Fruit fly (Drosophila melanogaster) whole organism, wandering third instar larva: ENCODE data around the gene Ctu2.

Experiments
- Abd-B ChIP-seq: fragments of >200 bp; optimal IDR thresholded peaks from 2 replicates; lab custom pipeline; 2017; ENCODE audit warnings: missing biosample characterization, missing genetic modification characterization
- CG32264 ChIP-seq: fragments of 200-800 bp; sonication (Bioruptor generic); optimal IDR thresholded peaks from 2 replicates; lab custom pipeline; 2016; ENCODE audit warnings: missing biosample characterization, missing genetic modification characterization
- CG9705 ChIP-seq: fragments of 200-800 bp; sonication (Bioruptor generic); optimal IDR thresholded peaks from 2 replicates; lab custom pipeline; 2018; ENCODE audit warnings: missing biosample characterization, mild to moderate bottlenecking, missing genetic modification characterization
- CrebA ChIP-seq: fragments of 200-800 bp; sonication (Bioruptor generic); optimal IDR thresholded peaks from 2 replicates; lab custom pipeline; 2016; ENCODE audit warnings: missing biosample characterization, mild to moderate bottlenecking, missing genetic modification characterization, borderline replicate concordance
- Dfd ChIP-seq: fragments of >200 bp; optimal IDR thresholded peaks from 2 replicates; lab custom pipeline; 2017; ENCODE audit warnings: missing biosample characterization, missing genetic modification characterization
- Dif ChIP-seq: fragments of 200-275, 200-300 bp; sonication (Bioruptor generic); optimal IDR thresholded peaks from 2 replicates; lab custom pipeline; 2018; ENCODE audit warnings: missing biosample characterization, missing genetic modification characterization; ENCODE audit not compliant: partially characterized antibody
- GATAd ChIP-seq: sonication (Bioruptor generic); optimal IDR thresholded peaks from 2 replicates; lab custom pipeline; 2016; ENCODE audit warnings: missing biosample characterization, missing genetic modification characterization
- HLH106 ChIP-seq: fragments of 200-800 bp; optimal IDR thresholded peaks from 3 replicates; lab custom pipeline; 2019; ENCODE audit warnings: missing biosample characterization, mild to moderate bottlenecking, missing genetic modification characterization, moderate library complexity
- Hnf4 ChIP-seq: fragments of 200-800 bp; sonication (Bioruptor generic); optimal IDR thresholded peaks from 2 replicates; lab custom pipeline; 2016; ENCODE audit warnings: missing biosample characterization, mild to moderate bottlenecking, missing genetic modification characterization
- Hr78 ChIP-seq: fragments of >200 bp; optimal IDR thresholded peaks from 2 replicates; lab custom pipeline; 2017; ENCODE audit warnings: missing biosample characterization, missing genetic modification characterization
- Hr83 ChIP-seq: fragments of 200-300 bp; sonication (Bioruptor generic); optimal IDR thresholded peaks from 2 replicates; lab custom pipeline; 2016; ENCODE audit warnings: missing biosample characterization, mild to moderate bottlenecking, missing genetic modification characterization, moderate library complexity; ENCODE audit not compliant: poor library complexity, severe bottlenecking
- Jra ChIP-seq: sonication (Bioruptor generic); optimal IDR thresholded peaks from 2 replicates; lab custom pipeline; 2016; ENCODE audit warnings: missing biosample characterization, missing genetic modification characterization
- Mio ChIP-seq: sonication (Bioruptor generic); optimal IDR thresholded peaks from 2 replicates; lab custom pipeline; 2016; ENCODE audit warnings: missing biosample characterization, missing genetic modification characterization
- Myc ChIP-seq: fragments of >200 bp; optimal IDR thresholded peaks from 2 replicates; lab custom pipeline; 2017
- N ChIP-seq: fragments of >200 bp; optimal IDR thresholded peaks from 2 replicates; lab custom pipeline; 2018; ENCODE audit warnings: missing biosample characterization, missing external identifiers, missing genetic modification characterization
- OdsH ChIP-seq: fragments of 200-800 bp; sonication (Bioruptor generic); optimal IDR thresholded peaks from 2 replicates; lab custom pipeline; 2016; ENCODE audit warnings: missing biosample characterization, mild to moderate bottlenecking, missing genetic modification characterization
- Rel ChIP-seq, 2 experiments: fragments of 200-800 bp; sonication (Bioruptor generic) in 1 of 2; optimal IDR thresholded peaks; 2 replicates in 1 of 2; 3 replicates in 1 of 2; lab custom pipeline; 2016 to 2019; ENCODE audit warnings: mild to moderate bottlenecking in 2 of 2, missing biosample characterization in 2 of 2, missing genetic modification characterization in 2 of 2, moderate library complexity in 1 of 2
- Sp1 ChIP-seq: fragments of 200-800 bp; sonication (Bioruptor generic); optimal IDR thresholded peaks from 3 replicates; lab custom pipeline; 2019; ENCODE audit warnings: missing biosample characterization, mild to moderate bottlenecking, missing genetic modification characterization, moderate library complexity
- Vsx2 ChIP-seq: fragments of 200-300, 225-300 bp; sonication (Bioruptor generic); optimal IDR thresholded peaks from 2 replicates; lab custom pipeline; 2018; ENCODE audit warnings: missing biosample characterization, missing genetic modification characterization; ENCODE audit not compliant: partially characterized antibody
- br ChIP-seq: fragments of 200-800 bp; sonication (Bioruptor generic); optimal IDR thresholded peaks from 2 replicates; lab custom pipeline; 2016; ENCODE audit warnings: missing biosample characterization, missing genetic modification characterization
- brk ChIP-seq: fragments of 200-800 bp; sonication (Bioruptor generic); optimal IDR thresholded peaks from 2 replicates; lab custom pipeline; 2016; ENCODE audit warnings: missing biosample characterization, mild to moderate bottlenecking, missing genetic modification characterization
- dl ChIP-seq, 2 experiments: fragments of 175-275, 200-275 bp in 1 of 2; fragments of 200-275 bp in 1 of 2; sonication (Bioruptor generic); optimal IDR thresholded peaks; lab custom pipeline; 2018; ENCODE audit warnings: mild to moderate bottlenecking in 2 of 2, missing biosample characterization in 2 of 2, missing genetic modification characterization in 2 of 2, moderate library complexity in 2 of 2; ENCODE audit not compliant: partially characterized antibody in 2 of 2, insufficient read depth in 1 of 2
- dmrt93B ChIP-seq: fragments of 200-800 bp; sonication (Bioruptor generic); optimal IDR thresholded peaks from 2 replicates; lab custom pipeline; 2018; ENCODE audit warnings: missing biosample characterization, mild to moderate bottlenecking, missing genetic modification characterization
- dsf ChIP-seq: sonication (Bioruptor generic); optimal IDR thresholded peaks from 2 replicates; lab custom pipeline; 2016; ENCODE audit warnings: missing biosample characterization, missing genetic modification characterization, borderline replicate concordance
- ey ChIP-seq: fragments of 200-800 bp; sonication (Bioruptor generic); optimal IDR thresholded peaks from 2 replicates; lab custom pipeline; 2016; ENCODE audit warnings: missing biosample characterization, missing genetic modification characterization
- foxo ChIP-seq, 2 experiments: fragments of 200-800 bp; sonication (Bioruptor generic); optimal IDR thresholded peaks; 2 replicates in 1 of 2; 3 replicates in 1 of 2; lab custom pipeline; 2016 to 2017; ENCODE audit warnings: missing biosample characterization in 2 of 2, missing genetic modification characterization in 2 of 2
- fru ChIP-seq: fragments of 200-800 bp; sonication (Bioruptor generic); optimal IDR thresholded peaks from 3 replicates; lab custom pipeline; 2016; ENCODE audit warnings: missing biosample characterization, mild to moderate bottlenecking, missing genetic modification characterization
- h ChIP-seq: fragments of 200-800 bp; sonication (Bioruptor generic); optimal IDR thresholded peaks from 3 replicates; lab custom pipeline; 2016; ENCODE audit warnings: missing biosample characterization, mild to moderate bottlenecking, missing genetic modification characterization
- jim ChIP-seq: fragments of 175-275, 200-325 bp; sonication (Bioruptor generic); optimal IDR thresholded peaks from 2 replicates; lab custom pipeline; 2016; ENCODE audit warnings: missing biosample characterization, mild to moderate bottlenecking, missing genetic modification characterization
- lola ChIP-seq: fragments of >200 bp; optimal IDR thresholded peaks from 2 replicates; lab custom pipeline; 2017; ENCODE audit warnings: missing biosample characterization, missing genetic modification characterization
- pan ChIP-seq: fragments of >200 bp; optimal IDR thresholded peaks from 2 replicates; lab custom pipeline; 2017
- psq ChIP-seq: fragments of 200-800 bp; sonication (Bioruptor generic); optimal IDR thresholded peaks from 3 replicates; lab custom pipeline; 2017; ENCODE audit warnings: missing biosample characterization, mild to moderate bottlenecking, missing genetic modification characterization, moderate library complexity
- rgr ChIP-seq: fragments of 200-800 bp; sonication (Bioruptor generic); optimal IDR thresholded peaks from 3 replicates; lab custom pipeline; 2016; ENCODE audit warnings: missing biosample characterization, mild to moderate bottlenecking, missing genetic modification characterization
- sage ChIP-seq: fragments of 200-800 bp; sonication (Bioruptor generic); optimal IDR thresholded peaks from 2 replicates; lab custom pipeline; 2016; ENCODE audit warnings: missing biosample characterization, mild to moderate bottlenecking, missing genetic modification characterization
- sv ChIP-seq: fragments of 200-800 bp; sonication (Bioruptor generic); optimal IDR thresholded peaks from 3 replicates; lab custom pipeline; 2016; ENCODE audit warnings: missing biosample characterization, missing genetic modification characterization
- tai ChIP-seq: sonication (Bioruptor generic); optimal IDR thresholded peaks from 2 replicates; lab custom pipeline; 2016; ENCODE audit warnings: missing biosample characterization, missing genetic modification characterization
- usp ChIP-seq: fragments of >200 bp; optimal IDR thresholded peaks from 2 replicates; lab custom pipeline; 2017; ENCODE audit warnings: missing biosample characterization, missing genetic modification characterization
- woc ChIP-seq: sonication (Bioruptor generic); optimal IDR thresholded peaks from 2 replicates; lab custom pipeline; 2016; ENCODE audit warnings: missing biosample characterization, mild to moderate bottlenecking, missing genetic modification characterization

The Ctu2 gene

dm6 chr2L:19535234-19535633, 42.2 kb upstream of the Ctu2 start, which contains the start of gene CG31697:
Gene CG31697, plus strand, starts transcription at chr2L:19535448.
- TF ChIP-seq fru (GFP tag; lab: Kevin White, UChicago) (no peak), h (peak; percentile 86)

dm6 chr2L:19533247-19533646, 40.2 kb upstream of the Ctu2 start, which contains the start of gene CG33116:
Gene CG33116, plus strand, starts transcription at chr2L:19533479.
- TF ChIP-seq dsf (GFP tag; lab: Kevin White, UChicago) = peak; percentile 50
- no peak for TF ChIP-seq usp (GFP tag; lab: Kevin White, UChicago)
- peak; percentile 92 for TF ChIP-seq Hr83
- TF ChIP-seq OdsH (GFP tag; lab: Kevin White, UChicago) = peak; percentile 86
- no peak for TF ChIP-seq Hr78 (GFP tag; lab: Kevin White, UChicago)
- TF ChIP-seq sv (GFP tag; lab: Kevin White, UChicago) = peak; percentile 84
- TF ChIP-seq GATAd (GFP tag; lab: Kevin White, UChicago) = peak; percentile 28
- peak; percentile 90 for TF ChIP-seq fru (GFP tag; lab: Kevin White, UChicago)
- TF ChIP-seq CG32264 (GFP tag; lab: Kevin White, UChicago) = peak; percentile 74
- TF ChIP-seq tai (GFP tag; lab: Kevin White, UChicago) = no peak
- peak; percentile 63 for TF ChIP-seq Mio (GFP tag; lab: Kevin White, UChicago)
- no peak for TF ChIP-seq dl (GFP tag; optimal IDR thresholded peaks at IDR 0.05; lab: Kevin White, UChicago; ENCODE audit: insufficient read depth in 1 of 2, partially characterized antibody in 2 of 2)
- peak; percentile 90 for TF ChIP-seq h
- peak; percentile 85 for TF ChIP-seq HLH106 (tag; lab: Kevin White, UChicago)
- TF ChIP-seq sage (GFP tag; lab: Kevin White, UChicago) = peak; percentile 63
- peak; percentile 89 for TF ChIP-seq br
- TF ChIP-seq Jra (GFP tag; lab: Kevin White, UChicago) = peak; percentile 61
- TF ChIP-seq rgr (GFP tag; lab: Kevin White, UChicago) = peak; percentile 93
- TF ChIP-seq woc = peak; percentile 89
- peak; percentile 17 to 92 for TF ChIP-seq foxo (GFP tag; optimal IDR thresholded peaks at IDR 0.05; lab: Kevin White, UChicago)
- TF ChIP-seq jim = peak; percentile 2
- no peak for TF ChIP-seq Rel (GFP tag; optimal IDR thresholded peaks at IDR 0.05; lab: Kevin White, UChicago)
- peak; percentile 58 for TF ChIP-seq Rel (tag; optimal IDR thresholded peaks at IDR 0.05; lab: Kevin White, UChicago)
- peak; percentile 91 for TF ChIP-seq Hnf4
- no peak for TF ChIP-seq pan (lab: Kevin White, UChicago)
- TF ChIP-seq Myc (lab: Kevin White, UChicago) = peak; percentile 41
- no peak for TF ChIP-seq Dfd (GFP tag; lab: Kevin White, UChicago)
- TF ChIP-seq Abd-B (GFP tag; lab: Kevin White, UChicago) = no peak
- peak; percentile 82 for TF ChIP-seq brk
- peak; percentile 61 for TF ChIP-seq CG9705
- TF ChIP-seq CrebA = no peak
- peak; percentile 71 for TF ChIP-seq dmrt93B (GFP tag; lab: Kevin White, UChicago)
- no peak for TF ChIP-seq N (GFP tag; lab: Kevin White, UChicago)
- no peak for TF ChIP-seq Vsx2
- peak; percentile 80 for TF ChIP-seq Sp1
- no peak for TF ChIP-seq lola (GFP tag; lab: Kevin White, UChicago)
- TF ChIP-seq ey = peak; percentile 89
- TF ChIP-seq psq (GFP tag; lab: Kevin White, UChicago) = peak; percentile 68
- no peak for TF ChIP-seq Dif (GFP tag; lab: Kevin White, UChicago)
- TF ChIP-seq, all 38 proteins: peak for 26

dm6 chr2L:19530092-19530491, 37.0 kb upstream of the Ctu2 start, which contains the start of gene CG10165:
Gene CG10165, minus strand, starts transcription at chr2L:19530305.
- TF ChIP-seq N (GFP tag; lab: Kevin White, UChicago) (no peak), Vsx2 (no peak), h (peak; percentile 37), sv (GFP tag; lab: Kevin White, UChicago) (no peak), Dfd (GFP tag; lab: Kevin White, UChicago) (no peak), ey (no peak), fru (GFP tag; lab: Kevin White, UChicago) (peak; percentile 91), dl (GFP tag; optimal IDR thresholded peaks at IDR 0.05; lab: Kevin White, UChicago; ENCODE audit: insufficient read depth in 1 of 2, partially characterized antibody in 2 of 2) (no peak), lola (GFP tag; lab: Kevin White, UChicago) (no peak), Myc (lab: Kevin White, UChicago) (no peak), GATAd (GFP tag; lab: Kevin White, UChicago) (no peak), Rel (GFP tag; optimal IDR thresholded peaks at IDR 0.05; lab: Kevin White, UChicago) (no peak), Rel (tag; optimal IDR thresholded peaks at IDR 0.05; lab: Kevin White, UChicago) (no peak), tai (GFP tag; lab: Kevin White, UChicago) (no peak), Hr83 (peak; percentile 26), CG9705 (no peak), dsf (GFP tag; lab: Kevin White, UChicago) (no peak), pan (lab: Kevin White, UChicago) (no peak)
- TF ChIP-seq, all 38 proteins: peak for 3
